Fruit fly (Drosophila melanogaster): ENCODE data around the gene Gnpnat.

DNA sequence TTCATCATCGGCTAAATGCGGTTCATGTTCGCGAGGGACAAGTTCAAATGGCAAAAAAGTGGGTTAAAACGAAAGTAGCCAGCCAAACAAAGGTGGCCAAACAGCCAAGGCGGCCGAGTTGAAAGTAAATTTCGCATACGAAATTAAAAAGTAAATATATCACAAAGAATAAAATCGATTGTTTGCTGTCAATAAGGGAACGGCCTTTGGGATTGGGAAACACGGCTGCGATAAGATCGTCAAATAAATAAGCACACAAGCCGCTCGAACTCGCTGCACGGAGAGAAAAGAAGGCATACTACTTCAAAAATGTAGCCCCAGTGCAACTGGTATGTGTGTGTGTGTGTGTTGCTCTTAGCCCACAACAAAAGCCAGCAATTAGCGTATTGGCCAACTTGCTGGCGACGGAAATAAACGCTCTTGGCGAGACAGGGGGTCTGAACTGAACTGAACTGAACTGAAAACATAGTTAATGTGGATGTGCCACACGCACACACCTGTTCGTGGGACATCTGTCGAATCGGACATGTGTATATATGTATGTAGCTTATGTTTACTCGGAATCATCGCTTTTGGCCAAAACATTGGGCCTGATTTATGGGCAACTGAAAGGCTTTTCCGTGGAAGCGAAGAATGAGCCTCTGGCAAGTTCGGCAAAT is 49.9 kb downstream of the Gnpnat start:
- TF ChIP-seq CTCF (optimal IDR thresholded peaks at IDR 0.05) (no peak), CG8478 (optimal IDR thresholded peaks at IDR 0.05) (no peak)
